Fruit fly (Drosophila melanogaster): ENCODE measurements around the gene Sec61gamma.

DNA sequence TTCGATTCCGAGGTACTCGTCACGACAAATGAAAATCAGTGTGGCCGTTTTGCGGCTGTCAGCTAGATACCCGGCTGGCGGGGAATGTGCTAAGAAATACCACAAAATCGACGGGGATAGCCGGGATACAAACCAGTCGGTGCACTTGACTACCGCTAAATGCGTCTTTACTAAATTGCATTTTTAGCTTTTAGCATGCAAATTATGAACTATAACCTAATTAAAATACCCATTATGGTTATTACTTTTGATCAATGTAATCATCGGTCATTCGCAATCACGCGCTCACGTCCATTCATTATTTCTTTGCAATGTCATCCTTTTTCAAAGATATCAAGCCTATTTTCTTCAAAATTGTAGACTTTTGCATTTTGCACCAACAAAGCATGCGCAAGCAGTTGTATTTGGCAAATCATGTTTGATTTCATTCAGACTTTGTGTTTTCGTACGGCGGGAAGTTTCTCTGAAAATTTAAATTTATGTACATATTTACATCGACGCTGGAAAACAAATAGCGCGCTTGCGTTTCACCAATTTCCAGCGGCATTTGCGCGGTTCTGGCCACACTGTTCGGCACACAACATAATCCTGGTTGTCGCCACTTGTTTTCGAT lies 4.7 kb upstream of the Sec61gamma start, which contains the start of gene Rcd-1:
- no peak for TF ChIP-seq ttk (optimal IDR thresholded peaks at IDR 0.05)
- TF ChIP-seq insv (optimal IDR thresholded peaks at IDR 0.05), result no peak
- no peak for TF ChIP-seq h (optimal IDR thresholded peaks at IDR 0.05)
